Fruit fly (Drosophila melanogaster): ENCODE measurements around the gene ranshi.

ranshi gene

DNA sequence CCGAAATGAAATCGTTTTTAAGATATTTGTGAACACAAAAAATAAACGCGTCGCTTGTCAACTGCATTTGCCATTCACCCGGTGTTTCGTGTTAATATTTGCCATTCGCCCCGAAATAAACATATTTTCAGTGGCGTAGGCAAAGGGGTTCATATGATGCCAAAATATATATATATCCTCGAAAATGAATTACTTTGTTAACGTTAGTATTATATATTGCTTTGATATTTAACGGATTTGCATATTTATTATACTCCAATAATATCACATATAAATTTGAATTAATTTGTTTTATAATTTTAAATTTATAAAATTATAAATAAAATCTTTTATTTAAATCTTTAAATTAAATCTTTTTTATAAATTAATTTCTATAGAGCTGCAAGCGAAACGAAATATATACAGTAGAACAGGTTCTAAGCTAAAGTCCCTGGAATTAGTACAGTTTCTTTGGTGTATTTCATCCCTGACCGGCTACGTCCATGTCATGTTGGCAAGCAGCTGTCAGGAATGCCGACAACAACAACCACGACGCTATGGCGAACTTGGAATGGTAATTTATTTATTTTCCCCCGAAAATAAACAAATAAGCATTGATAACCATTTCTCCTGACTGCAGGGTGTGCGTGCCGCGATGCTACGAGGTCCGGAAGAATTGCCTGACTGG, 2.2 kb upstream of the ranshi start, which contains the start of the genes M1BP and CG8202:
Gene M1BP (minus strand): TSS at position 102 of the 667 bp plus-strand sequence.
Gene CG8202 (plus strand): TSS at position 495 of the 667 bp plus-strand sequence.
- peak; percentile 83 for TF ChIP-seq CG17801 (GFP tag; optimal IDR thresholded peaks at IDR 0.05; ENCODE audit: partially characterized antibody)

DNA sequence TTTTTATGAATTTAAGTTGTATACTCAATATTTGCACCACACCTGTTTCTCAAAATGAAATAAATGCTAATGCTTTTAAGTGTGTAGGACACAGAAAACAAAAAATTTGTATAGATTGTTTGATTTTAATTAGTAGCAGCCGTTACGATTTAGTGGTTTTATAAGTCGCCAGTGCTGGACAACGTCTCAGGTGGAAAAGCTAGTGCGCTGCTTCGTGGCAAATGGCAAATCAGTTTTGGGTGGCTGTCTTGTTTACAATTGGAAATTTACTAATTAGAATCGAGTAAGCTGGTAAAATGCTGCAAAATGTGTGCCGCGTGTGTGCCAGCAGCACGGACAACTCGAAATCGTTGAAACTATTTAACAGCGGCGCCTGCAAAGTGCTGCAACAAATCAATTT, 2.9 kb downstream of the ranshi start, which contains the start of gene CG8159:
Gene CG8159 (plus strand): TSS at position 223 of the 400 bp plus-strand sequence.
- no peak for TF ChIP-seq CG17801 (GFP tag; optimal IDR thresholded peaks at IDR 0.05; ENCODE audit: partially characterized antibody)

DNA sequence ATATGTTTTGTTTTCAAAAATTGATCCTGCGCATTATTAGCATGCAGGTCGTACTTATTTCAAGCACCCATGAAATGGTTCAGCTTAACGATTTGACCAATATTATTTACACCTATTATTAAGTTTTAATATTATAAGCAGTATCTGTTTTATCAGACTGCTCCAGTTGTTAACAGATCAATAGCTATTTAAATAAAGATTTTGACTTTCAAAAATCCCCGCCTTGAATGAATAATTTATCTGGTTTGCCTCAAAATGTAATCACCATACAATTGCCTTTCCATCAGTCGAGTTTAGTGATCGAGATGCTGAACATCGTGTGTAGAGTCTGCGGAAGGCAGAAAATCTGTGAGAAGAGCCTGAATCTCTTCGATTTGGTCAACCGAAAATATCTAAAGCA, 4.3 kb downstream of the ranshi start, which contains the start of gene ouib:
Gene ouib (plus strand): TSS at position 301 of the 400 bp plus-strand sequence.
- TF ChIP-seq CG17801 (GFP tag; optimal IDR thresholded peaks at IDR 0.05; ENCODE audit: partially characterized antibody) = no peak

DNA sequence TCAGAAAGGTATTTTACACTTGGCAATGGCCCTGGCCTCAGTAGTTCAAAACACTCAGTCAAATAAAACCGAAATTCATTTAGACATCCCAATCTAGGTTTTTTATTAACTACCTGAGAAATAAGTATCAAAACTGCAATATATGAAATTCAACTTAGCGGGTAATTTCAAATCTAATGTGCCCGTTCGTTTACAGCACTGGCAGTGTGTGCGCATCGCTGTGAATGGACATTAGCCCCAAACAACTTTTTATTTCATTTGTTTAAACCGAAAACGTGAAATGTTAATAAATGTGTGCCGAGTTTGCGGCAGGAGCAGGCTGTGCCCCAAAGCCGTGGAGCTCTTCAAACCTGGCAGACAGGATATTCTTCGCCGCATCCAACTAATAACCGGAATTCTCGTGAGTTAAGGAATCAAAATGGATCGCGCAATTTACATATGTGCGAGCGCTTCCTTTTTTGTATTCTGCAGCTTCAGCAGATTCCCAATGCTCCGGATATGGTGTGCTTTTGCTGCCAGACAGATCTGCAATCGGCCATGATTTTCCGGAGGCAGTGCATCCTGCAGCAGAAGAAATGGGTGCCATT, 6.4 kb downstream of the ranshi start, which contains the start of gene nom:
Gene nom (plus strand): TSS at position 213 of the 587 bp plus-strand sequence.
- no peak for TF ChIP-seq CG17801 (GFP tag; optimal IDR thresholded peaks at IDR 0.05; ENCODE audit: partially characterized antibody)

DNA sequence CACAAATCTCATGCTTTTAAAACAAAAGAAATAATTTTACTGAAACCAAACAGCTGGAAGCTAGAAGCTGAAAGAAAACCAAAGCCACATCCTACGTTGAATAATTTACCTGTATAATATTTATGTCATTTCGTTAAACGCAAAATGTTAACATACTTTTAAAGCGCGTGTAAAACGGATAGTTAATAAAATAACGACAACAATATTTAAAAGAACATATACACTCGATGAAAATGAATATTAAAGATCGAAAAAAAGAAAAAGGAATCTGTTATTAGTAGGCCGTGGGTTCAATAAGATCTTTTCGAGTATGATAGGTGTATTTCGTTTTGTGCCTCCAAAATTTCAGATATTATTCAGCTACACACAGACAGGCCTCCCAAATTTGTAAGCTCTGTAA, 8.4 kb downstream of the ranshi start, which contains the start of gene CG8136:
Gene CG8136 (plus strand): TSS at position 301 of the 400 bp plus-strand sequence.
- no peak for TF ChIP-seq CG17801 (GFP tag; optimal IDR thresholded peaks at IDR 0.05; ENCODE audit: partially characterized antibody)

DNA sequence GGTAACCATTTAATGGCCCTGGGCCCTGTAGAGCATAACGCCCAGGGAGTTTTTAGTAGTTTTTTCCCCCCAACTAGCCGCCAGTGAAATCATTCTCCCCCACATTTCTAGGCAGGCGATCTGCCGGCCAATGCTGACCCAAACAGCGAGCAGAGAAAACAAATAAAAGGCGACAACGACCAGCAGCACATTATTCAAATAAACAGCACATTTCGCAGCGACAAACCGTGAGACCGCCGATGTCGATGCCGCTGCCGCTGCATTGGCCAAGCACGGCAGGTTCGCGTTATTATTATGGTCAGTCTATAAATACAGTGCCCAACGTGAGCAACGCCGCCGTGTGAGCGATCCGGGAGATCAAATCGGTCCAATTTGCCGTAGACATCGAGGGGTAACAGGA, 10.6 kb downstream of the ranshi start, which contains the start of gene CG11760:
Gene CG11760 (plus strand): TSS at position 301 of the 400 bp plus-strand sequence.
- no peak for TF ChIP-seq CG17801 (GFP tag; optimal IDR thresholded peaks at IDR 0.05; ENCODE audit: partially characterized antibody)

DNA sequence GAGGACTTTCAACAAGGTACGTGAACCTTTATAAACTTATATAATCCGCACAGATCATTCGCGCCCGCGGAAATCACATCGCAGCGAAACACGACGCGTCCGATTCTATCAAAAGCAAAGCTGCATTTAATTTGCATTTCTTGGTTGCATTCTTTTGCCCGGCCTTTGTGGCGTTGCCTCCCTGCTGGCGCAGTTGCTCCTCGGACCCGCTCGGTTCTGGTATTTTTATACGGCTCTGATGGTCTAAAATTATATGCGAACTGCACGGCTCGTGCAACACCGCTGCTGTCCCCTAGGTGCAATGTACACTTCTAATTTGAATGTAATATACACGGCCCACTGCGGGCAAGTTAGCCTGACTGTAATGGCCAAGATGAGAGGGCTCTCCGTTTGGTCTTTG, 11.1 kb downstream of the ranshi start, which contains the start of gene Cks85A:
Gene Cks85A (minus strand): TSS at position 101 of the 400 bp plus-strand sequence.
- TF ChIP-seq CG17801 (GFP tag; optimal IDR thresholded peaks at IDR 0.05; ENCODE audit: partially characterized antibody) = no peak

DNA sequence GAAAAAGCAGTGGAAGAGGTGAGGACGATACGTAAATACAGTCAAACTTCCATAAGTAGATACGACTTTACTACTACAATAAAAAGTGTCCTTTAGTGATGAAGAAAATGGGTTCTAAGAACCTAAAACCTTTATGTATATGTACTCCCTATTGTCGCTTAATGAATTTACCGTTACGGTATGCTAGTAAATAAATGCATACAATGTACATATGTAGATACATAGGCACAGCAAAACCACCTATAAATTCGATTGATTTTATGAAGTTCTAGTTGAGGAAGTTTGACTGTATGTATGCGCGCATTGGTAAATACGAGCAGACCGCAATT, 13.0 kb downstream of the ranshi start:
- no peak for TF ChIP-seq CG17801 (GFP tag; optimal IDR thresholded peaks at IDR 0.05; ENCODE audit: partially characterized antibody)

DNA sequence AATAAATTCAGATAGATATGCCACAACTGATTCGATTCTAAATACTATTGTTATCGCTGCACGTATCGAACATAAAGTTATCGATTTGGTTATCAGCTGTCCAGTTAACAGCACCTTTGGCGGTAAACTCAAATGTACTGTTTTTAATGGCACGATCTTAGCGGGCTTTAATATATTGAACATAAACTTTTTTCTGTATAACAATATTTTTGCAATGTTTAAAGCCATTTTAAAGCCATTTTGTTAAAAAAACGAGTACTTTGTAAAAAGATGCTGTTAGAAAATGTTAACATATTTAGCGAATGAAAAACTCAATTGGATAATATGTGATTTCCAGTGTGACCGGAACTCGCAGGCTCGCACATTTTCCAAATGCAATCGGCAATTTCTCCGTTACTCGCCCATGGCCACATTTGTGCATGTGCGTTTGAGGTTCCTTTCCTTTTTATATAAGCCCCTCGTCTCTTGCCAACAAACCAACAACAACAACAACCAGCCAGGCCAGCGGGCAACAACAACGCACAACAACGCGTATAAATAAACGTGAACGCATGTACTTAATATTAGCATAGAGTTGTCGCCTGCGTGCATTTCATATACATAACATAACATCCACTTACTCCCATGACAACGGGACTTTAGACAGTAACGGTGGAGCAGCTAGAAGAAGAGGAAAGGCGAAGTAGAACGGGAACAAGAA, 13.5 kb downstream of the ranshi start, which contains the start of gene TMEM216:
Gene TMEM216 (plus strand): TSS at position 393 of the 700 bp plus-strand sequence.
- peak; percentile 2 for TF ChIP-seq CG17801 (GFP tag; optimal IDR thresholded peaks at IDR 0.05; ENCODE audit: partially characterized antibody)

DNA sequence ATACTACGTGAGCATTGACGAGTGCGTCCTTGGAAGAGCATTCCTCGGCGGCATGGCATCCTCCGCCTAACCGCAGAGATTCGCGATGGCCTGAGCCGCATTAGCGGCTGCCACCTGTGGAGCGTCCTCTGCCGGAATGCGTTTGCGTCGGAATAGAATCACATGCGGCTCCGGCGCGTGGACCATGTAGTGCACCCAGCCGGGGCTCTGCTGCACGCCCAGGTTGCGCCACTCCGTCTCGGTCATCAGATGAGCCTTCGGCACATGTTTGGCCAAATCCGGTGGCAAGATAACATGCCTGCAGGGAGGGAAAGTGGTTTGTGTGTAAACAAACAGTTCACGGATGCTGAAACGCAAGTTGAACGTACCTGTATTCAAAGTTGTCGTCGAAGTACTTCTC, 14.1 kb downstream of the ranshi start:
- no peak for TF ChIP-seq CG17801 (GFP tag; optimal IDR thresholded peaks at IDR 0.05; ENCODE audit: partially characterized antibody)

DNA sequence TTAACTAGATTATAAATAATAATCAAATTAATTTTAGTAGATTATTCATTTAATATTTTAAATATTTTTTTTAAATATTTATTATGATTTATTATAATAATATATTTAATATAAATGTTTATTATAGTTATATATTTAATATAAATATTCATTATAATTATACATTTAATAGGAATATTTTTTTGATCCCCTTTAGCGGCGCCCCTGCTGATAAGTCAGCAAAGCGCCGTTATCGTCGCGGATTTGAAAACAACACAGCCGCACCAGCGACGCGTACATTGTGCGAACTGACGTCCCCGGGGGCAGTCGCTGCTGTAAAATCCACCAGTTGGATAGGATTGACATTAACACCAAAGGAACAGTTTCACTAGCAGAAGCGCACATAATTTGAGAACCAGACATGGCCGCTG, 16.8 kb downstream of the ranshi start, which contains the start of gene CG8112:
Gene CG8112 (plus strand): TSS at position 212 of the 410 bp plus-strand sequence.
- peak; percentile 76 for TF ChIP-seq CG17801 (GFP tag; optimal IDR thresholded peaks at IDR 0.05; ENCODE audit: partially characterized antibody)

DNA sequence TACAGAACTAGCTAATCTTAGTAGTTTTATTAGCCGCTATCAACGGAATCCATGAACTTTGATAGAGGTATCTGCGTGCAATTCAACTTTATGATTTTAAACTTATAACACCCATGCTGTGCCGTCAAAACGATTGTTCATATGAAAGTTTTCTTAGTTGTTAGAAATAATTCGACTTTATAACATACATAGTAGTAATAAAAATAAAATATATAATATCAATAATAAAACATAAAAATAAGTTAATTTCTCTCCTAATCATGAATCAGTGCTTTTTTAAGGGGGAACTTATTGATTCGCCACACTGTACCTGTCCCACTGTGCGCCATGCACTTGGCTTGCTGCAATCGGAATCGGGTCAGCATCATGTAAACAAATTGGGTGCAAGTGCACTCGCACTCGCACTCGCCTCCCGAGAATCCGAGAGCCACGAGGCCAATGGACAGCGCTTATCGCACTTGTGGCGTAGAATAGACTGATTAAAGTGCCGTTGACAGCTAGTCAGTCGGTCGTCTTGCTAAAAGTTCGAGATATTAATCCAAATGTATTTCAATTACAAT, 17.5 kb downstream of the ranshi start:
- no peak for TF ChIP-seq CG17801 (GFP tag; optimal IDR thresholded peaks at IDR 0.05; ENCODE audit: partially characterized antibody)

DNA sequence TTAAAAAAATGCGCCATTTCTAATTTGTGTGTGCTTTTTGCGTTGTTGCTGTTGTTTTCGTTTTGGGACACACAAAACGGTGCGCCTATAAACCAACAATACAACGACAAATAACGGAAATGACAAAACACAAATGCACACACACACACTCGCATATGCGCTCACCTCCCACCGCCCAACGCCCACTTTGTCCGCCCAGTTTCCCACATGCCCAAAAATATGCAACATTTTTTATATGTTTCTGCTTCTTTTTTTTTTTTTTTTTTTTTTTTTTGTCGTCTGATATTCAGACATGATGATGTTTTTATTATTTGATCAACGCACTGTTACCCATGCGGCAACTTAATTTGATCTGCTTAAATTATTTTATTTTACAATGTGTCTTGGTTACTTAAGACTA, 22.3 kb downstream of the ranshi start:
- no peak for TF ChIP-seq CG17801 (GFP tag; optimal IDR thresholded peaks at IDR 0.05; ENCODE audit: partially characterized antibody)

DNA sequence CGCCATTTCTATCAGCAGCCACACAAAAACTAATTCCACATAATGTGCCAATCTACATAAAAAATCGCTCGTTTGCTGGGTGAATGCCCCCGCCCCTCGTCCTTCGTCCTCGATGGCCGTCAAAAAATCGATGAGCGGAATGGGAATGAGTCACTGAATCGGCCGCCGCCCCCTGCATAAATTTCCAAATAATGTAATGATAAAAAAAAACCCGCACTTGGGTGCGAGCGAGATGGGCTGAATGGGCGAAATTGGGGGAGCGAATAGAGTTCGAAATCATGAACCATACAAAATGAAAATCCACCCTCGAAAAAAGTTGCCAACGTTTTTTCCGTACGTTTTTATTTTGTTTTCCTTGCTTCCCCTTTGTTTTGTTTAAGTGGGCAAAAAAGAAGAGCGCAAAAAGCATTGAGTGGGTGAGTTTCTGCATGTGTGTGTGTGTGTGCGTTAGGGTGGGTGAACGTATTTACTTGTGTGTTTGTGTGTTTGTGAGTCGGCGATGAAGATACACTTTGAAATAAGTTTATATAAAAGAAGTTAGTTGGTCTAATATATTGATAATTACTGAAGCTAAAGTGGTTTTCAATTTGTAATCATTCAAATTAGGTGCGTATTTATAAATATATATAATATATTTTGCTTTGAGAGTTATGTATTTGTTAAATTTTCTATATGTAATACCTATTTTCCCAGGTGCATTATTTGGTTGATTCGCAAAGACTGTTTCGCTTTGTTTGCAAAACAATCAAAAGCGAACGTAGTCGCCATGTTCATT, 24.0 kb downstream of the ranshi start:
- TF ChIP-seq CG17801 (GFP tag; optimal IDR thresholded peaks at IDR 0.05; ENCODE audit: partially characterized antibody) = no peak

All from ovary, adult (tissue).